Fruit fly (Drosophila melanogaster) whole organism, larva: ENCODE data around the gene qtc.

Experiments used
- noc ChIP-seq: fragments of 200-800 bp; sonication (Bioruptor generic); optimal IDR thresholded peaks from 3 replicates; lab custom pipeline; 2019; ENCODE audit warnings: missing biosample characterization, mild to moderate bottlenecking, missing genetic modification characterization, moderate library complexity

Gene qtc

dm6 chr2L:5044361-5044891, 16.2 kb upstream of the qtc start, which contains the start of gene CG31650:
Gene CG31650 (minus strand): TSS chr2L:5044712.
- TF ChIP-seq noc = peak; percentile 8

- no peak for TF ChIP-seq noc
Measured at dm6 chr2L:5044892-5045619, 15.6 kb upstream of the qtc start.

- no peak for TF ChIP-seq noc
Measured at dm6 chr2L:5046261-5046660, 14.4 kb upstream of the qtc start.

- no peak for TF ChIP-seq noc
Measured at dm6 chr2L:5049974-5050373, 10.6 kb upstream of the qtc start.

- TF ChIP-seq noc = no peak
Measured at dm6 chr2L:5050825-5051224, 9.8 kb upstream of the qtc start, which contains the start of gene CG9121. Gene CG9121 (minus strand): TSS chr2L:5051062.

- peak; percentile 85 for TF ChIP-seq noc
Measured at dm6 chr2L:5052367-5052914, 8.2 kb upstream of the qtc start, which contains the start of gene senju. Gene senju (plus strand): TSS chr2L:5052843.

- no peak for TF ChIP-seq noc
Measured at dm6 chr2L:5052994-5053393, 7.6 kb upstream of the qtc start, which contains the start of gene eIF3h. Gene eIF3h (minus strand): TSS chr2L:5053094.

- no peak for TF ChIP-seq noc
Measured at dm6 chr2L:5054953-5055352, 5.7 kb upstream of the qtc start, which contains the start of the genes CG14036 and His3.3A. Gene CG14036 (minus strand): TSS chr2L:5055016. Gene His3.3A (plus strand): TSS chr2L:5055058.

- TF ChIP-seq noc = no peak
Measured at dm6 chr2L:5055528-5055927, 5.1 kb upstream of the qtc start.

dm6 chr2L:5058094-5058493, 2.5 kb upstream of the qtc start, which contains the start of gene Nepl3:
Gene Nepl3 (minus strand): TSS chr2L:5058248.
- no peak for TF ChIP-seq noc

dm6 chr2L:5059645-5060254, 865 bp upstream of the qtc start, which contains the start of gene Rpn11:
Gene Rpn11 (minus strand): TSS chr2L:5059790.
- TF ChIP-seq noc = peak; percentile 63

- TF ChIP-seq noc = peak; percentile 90
Measured at dm6 chr2L:5060952-5061478, 400 bp downstream of the qtc start.

- TF ChIP-seq noc = no peak
Measured at dm6 chr2L:5062799-5063404, 2.3 kb downstream of the qtc start.

dm6 chr2L:5063936-5064335, 3.3 kb downstream of the qtc start:
- no peak for TF ChIP-seq noc

dm6 chr2L:5070797-5071579, 10.4 kb downstream of the qtc start, which contains the start of gene RpL37A:
Gene RpL37A (plus strand): TSS chr2L:5070957.
- peak; percentile 20 for TF ChIP-seq noc

- no peak for TF ChIP-seq noc
Measured at dm6 chr2L:5072357-5072756, 11.7 kb downstream of the qtc start.
